Worm (Caenorhabditis elegans) whole organism, L4 larva: Measurements from ENCODE around the gene btb-10.
A peak's percentile ranks its signal among the peaks of the same experiment; 100 is the strongest.
"Not testable (repeated sequence)": the region's sequence is repeated elsewhere in the genome, so short reads cannot be mapped to it uniquely, and the experiment has no call there.

Source experiments
- F49E8.2 ChIP-seq: sonication (generic microtip); optimal IDR thresholded peaks from 2 replicates; lab custom pipeline; 2016; ENCODE audit warnings: missing compliant biosample characterization, mild to moderate bottlenecking, missing genetic modification characterization, borderline replicate concordance
- T26A8.4 ChIP-seq: fragments of 200-800 bp; sonication (Bioruptor generic); IDR thresholded peaks from 2 replicates; pipeline ENCODE4 v1.3.6; 2022; ENCODE audit warnings: missing genetic modification characterization, missing compliant biosample characterization
- Y105C5A.15 ChIP-seq: fragments of 200-800 bp; sonication (Bioruptor generic); IDR thresholded peaks from 2 replicates; pipeline ENCODE4 v1.3.6; 2022; ENCODE audit warnings: missing genetic modification characterization, missing compliant biosample characterization
- Y75B8A.6 ChIP-seq: fragments of 200-800 bp; sonication (Bioruptor generic); IDR thresholded peaks from 2 replicates; pipeline ENCODE4 v1.3.6; 2022; ENCODE audit warnings: missing genetic modification reagents, missing genetic modification characterization, missing compliant biosample characterization
- ama-1 ChIP-seq: fragments of 150-350 bp; optimal IDR thresholded peaks from 2 replicates; lab custom pipeline; 2014; ENCODE audit warnings: inconsistent platforms, mixed read lengths
- ceh-20 ChIP-seq: fragments of 200-800 bp; sonication (Bioruptor generic); IDR thresholded peaks from 2 replicates; pipeline ENCODE4 v1.3.6; 2022; ENCODE audit warnings: missing genetic modification reagents, missing genetic modification characterization, missing compliant biosample characterization
- ceh-32 ChIP-seq: sonication (generic microtip); optimal IDR thresholded peaks from 2 replicates; lab custom pipeline; 2016; ENCODE audit warnings: mild to moderate bottlenecking, missing genetic modification characterization, missing compliant biosample characterization; ENCODE audit not compliant: poor library complexity
- ces-1 ChIP-seq: fragments of 150-350 bp; sonication (generic microtip); optimal IDR thresholded peaks from 4 replicates; lab custom pipeline; 2014; ENCODE audit warnings: missing biosample characterization, missing genetic modification reagents, missing genetic modification characterization
- daf-16 ChIP-seq, 3 experiments: sonication (generic microtip); optimal IDR thresholded peaks; 2 replicates each; lab custom pipeline; 2016 to 2017; ENCODE audit warnings: missing genetic modification characterization in 3 of 3, missing genetic modification reagents in 3 of 3, mild to moderate bottlenecking in 2 of 3, missing compliant biosample characterization in 2 of 3, missing biosample characterization in 1 of 3, moderate library complexity in 1 of 3
- dmd-6 ChIP-seq: fragments of 200-800 bp; sonication (Bioruptor generic); IDR thresholded peaks from 2 replicates; pipeline ENCODE4 v1.3.6; 2022; ENCODE audit warnings: missing genetic modification reagents, missing genetic modification characterization, missing compliant biosample characterization
- dmd-8 ChIP-seq: fragments of 200-800 bp; sonication (Bioruptor generic); IDR thresholded peaks from 2 replicates; pipeline ENCODE4 v1.3.6; 2022; ENCODE audit warnings: missing genetic modification characterization, missing compliant biosample characterization
- egl-27 ChIP-seq: sonication (generic microtip); optimal IDR thresholded peaks from 3 replicates; lab custom pipeline; 2017; ENCODE audit warnings: missing biosample characterization, missing genetic modification reagents, missing genetic modification characterization
- hlh-11 ChIP-seq: fragments of 200-800 bp; sonication (Bioruptor generic); optimal IDR thresholded peaks from 2 replicates; lab custom pipeline; 2018; ENCODE audit warnings: mild to moderate bottlenecking, missing genetic modification characterization, missing compliant biosample characterization
- lim-7 ChIP-seq: fragments of 200-800 bp; sonication (Bioruptor generic); IDR thresholded peaks from 2 replicates; pipeline ENCODE4 v1.3.6; 2022; ENCODE audit warnings: missing genetic modification characterization, missing compliant biosample characterization
- lin-1 ChIP-seq: fragments of 200-800 bp; sonication (Bioruptor generic); IDR thresholded peaks from 2 replicates; pipeline ENCODE4 v1.3.6; 2022; ENCODE audit warnings: missing genetic modification reagents, missing genetic modification characterization, missing compliant biosample characterization
- lin-15B ChIP-seq: fragments of 150-350 bp; sonication (generic microtip); optimal IDR thresholded peaks from 3 replicates; lab custom pipeline; 2014; ENCODE audit warnings: missing biosample characterization, missing genetic modification characterization
- lin-38 ChIP-seq: fragments of 200-800 bp; sonication (Bioruptor generic); IDR thresholded peaks from 2 replicates; pipeline ENCODE4 v1.3.6; 2022; ENCODE audit warnings: missing genetic modification reagents, missing genetic modification characterization, missing compliant biosample characterization
- lsy-2 ChIP-seq, 2 experiments: fragments of 150-350 bp in 1 of 2; sonication (generic microtip) in 1 of 2; optimal IDR thresholded peaks; 2 replicates each; lab custom pipeline; 2014 to 2017; ENCODE audit warnings: missing biosample characterization in 2 of 2, missing genetic modification characterization in 2 of 2
- madf-9 ChIP-seq: fragments of 200-800 bp; sonication (Bioruptor generic); conservative IDR thresholded peaks from 2 replicates; pipeline ENCODE4 v1.3.6; 2022; ENCODE audit warnings: missing genetic modification reagents, missing genetic modification characterization, missing compliant biosample characterization
- nhr-102 ChIP-seq: sonication (generic microtip); optimal IDR thresholded peaks from 2 replicates; lab custom pipeline; 2016; ENCODE audit warnings: mild to moderate bottlenecking, missing genetic modification characterization, moderate library complexity, missing compliant biosample characterization
- nhr-11 ChIP-seq: fragments of 150-350 bp; optimal IDR thresholded peaks from 2 replicates; lab custom pipeline; 2014; ENCODE audit warnings: missing biosample characterization, missing genetic modification characterization
- nhr-111 ChIP-seq: fragments of 200-800 bp; sonication (Bioruptor generic); optimal IDR thresholded peaks from 2 replicates; lab custom pipeline; 2018; ENCODE audit warnings: mild to moderate bottlenecking, missing genetic modification characterization, missing compliant biosample characterization
- nhr-28 ChIP-seq: fragments of 150-350 bp; optimal IDR thresholded peaks from 2 replicates; lab custom pipeline; 2014; ENCODE audit warnings: missing biosample characterization, missing genetic modification characterization
- nhr-41 ChIP-seq: fragments of 200-800 bp; sonication (Bioruptor generic); IDR thresholded peaks from 2 replicates; pipeline ENCODE4 v1.3.6; 2022; ENCODE audit warnings: missing genetic modification reagents, missing genetic modification characterization, missing compliant biosample characterization
- nhr-42 ChIP-seq: fragments of 200-800 bp; sonication (Bioruptor generic); IDR thresholded peaks from 2 replicates; pipeline ENCODE4 v1.3.6; 2022; ENCODE audit warnings: missing genetic modification characterization, missing compliant biosample characterization
- nhr-48 ChIP-seq: sonication (generic microtip); optimal IDR thresholded peaks from 2 replicates; lab custom pipeline; 2016; ENCODE audit warnings: mild to moderate bottlenecking, missing genetic modification characterization, missing compliant biosample characterization
- nhr-76 ChIP-seq: fragments of 150-350 bp; optimal IDR thresholded peaks from 2 replicates; lab custom pipeline; 2014; ENCODE audit warnings: missing biosample characterization, missing genetic modification characterization
- nhr-77 ChIP-seq: fragments of 150-350 bp; optimal IDR thresholded peaks from 2 replicates; lab custom pipeline; 2014; ENCODE audit warnings: missing biosample characterization, missing genetic modification characterization
- pha-4 ChIP-seq, 2 experiments: fragments of 150-350 bp in 1 of 2; fragments of 200-800 bp in 1 of 2; sonication (Bioruptor generic) in 1 of 2; IDR thresholded peaks in 1 of 2; optimal IDR thresholded peaks in 1 of 2; 2 replicates each; pipeline versions ENCODE4 v1.3.6 to Lab custom; 2014 to 2022; ENCODE audit warnings: missing genetic modification characterization in 2 of 2, missing genetic modification reagents in 2 of 2, missing biosample characterization in 1 of 2, missing compliant biosample characterization in 1 of 2
- pqm-1 ChIP-seq: sonication (generic microtip); optimal IDR thresholded peaks from 2 replicates; lab custom pipeline; 2017; ENCODE audit warnings: missing biosample characterization, missing genetic modification characterization
- rbr-2 ChIP-seq: sonication (generic microtip); optimal IDR thresholded peaks from 2 replicates; lab custom pipeline; 2016; ENCODE audit warnings: missing genotype, missing genetic modification characterization, missing compliant biosample characterization
- sdz-12 ChIP-seq: fragments of 200-800 bp; sonication (Bioruptor generic); optimal IDR thresholded peaks from 2 replicates; lab custom pipeline; 2018; ENCODE audit warnings: mild to moderate bottlenecking, missing genetic modification characterization, missing compliant biosample characterization
- set-16 ChIP-seq: fragments of 200-800 bp; sonication (Bioruptor generic); IDR thresholded peaks from 2 replicates; pipeline ENCODE4 v1.3.6; 2022; ENCODE audit warnings: missing genetic modification reagents, missing genetic modification characterization, missing compliant biosample characterization
- skn-1 ChIP-seq: fragments of 150-350 bp; optimal IDR thresholded peaks from 2 replicates; lab custom pipeline; 2014; ENCODE audit warnings: missing biosample characterization, missing genetic modification characterization
- snpc-4 ChIP-seq: fragments of 150-350 bp; optimal IDR thresholded peaks from 2 replicates; lab custom pipeline; 2014; ENCODE audit warnings: missing biosample characterization, missing genetic modification characterization
- spr-1 ChIP-seq: sonication (generic microtip); optimal IDR thresholded peaks from 2 replicates; lab custom pipeline; 2016; ENCODE audit warnings: mild to moderate bottlenecking, missing genetic modification characterization, missing compliant biosample characterization
- tra-1 ChIP-seq: fragments of 200-800 bp; sonication (Bioruptor generic); IDR thresholded peaks from 2 replicates; pipeline ENCODE4 v1.3.6; 2022; ENCODE audit warnings: missing genetic modification reagents, missing genetic modification characterization, missing compliant biosample characterization
- unc-62 ChIP-seq, 3 experiments: fragments of 150-350 bp in 1 of 3; sonication (generic microtip); optimal IDR thresholded peaks in 2 of 3; peaks in 1 of 3; 1 replicate in 1 of 3; 2 replicates in 2 of 3; lab custom pipeline; 2014 to 2017; ENCODE audit warnings: missing biosample characterization in 3 of 3, missing genetic modification characterization in 3 of 3, missing genetic modification reagents in 3 of 3, missing genotype in 1 of 3
- zfp-3 ChIP-seq: fragments of 200-800 bp; sonication (Bioruptor generic); conservative IDR thresholded peaks from 2 replicates; pipeline ENCODE4 v1.3.6; 2022; ENCODE audit warnings: missing genetic modification reagents, missing genetic modification characterization, missing compliant biosample characterization
- ztf-11 ChIP-seq: fragments of 150-350 bp; optimal IDR thresholded peaks from 2 replicates; lab custom pipeline; 2014; ENCODE audit warnings: missing biosample characterization, missing genetic modification characterization

The btb-10 gene

ce11 chrII:1043932-1044331 is 16.7 kb downstream of the btb-10 start, which contains the start of gene fbxb-45:
Gene fbxb-45, minus strand, starts transcription at chrII:1044032.
- TF ChIP-seq ama-1 (lab: Kevin White, UChicago); skn-1 (tag; lab: Kevin White, UChicago); madf-9 (GFP tag; lab: Robert Waterston, UW): not testable (repeated sequence)

- TF ChIP-seq T26A8.4 (GFP tag; lab: Robert Waterston, UW) (no peak), unc-62 (GFP tag; optimal IDR thresholded peaks at IDR 0.05 in 1 of 2; lab: Kevin White, UChicago) (peak in 1 of 2 experiments; percentile 35), unc-62 (tag; optimal IDR thresholded peaks at IDR 0.05; lab: Kevin White, UChicago) (no peak)
These were observed 18.4 kb downstream of the btb-10 start, which contains the start of gene fbxb-41 for ce11 chrII:1042227-1042626. Gene fbxb-41, minus strand, starts transcription at chrII:1042327.

ce11 chrII:1040464-1040863 is 20.1 kb downstream of the btb-10 start, which contains the start of gene fbxb-39:
Gene fbxb-39, minus strand, starts transcription at chrII:1040564.
- TF ChIP-seq lin-38: no peak
- no peak for TF ChIP-seq nhr-48
- TF ChIP-seq egl-27 (tag; lab: Kevin White, UChicago): no peak
- TF ChIP-seq ceh-20 (GFP tag; lab: Robert Waterston, UW): no peak
- TF ChIP-seq Y105C5A.15: no peak
- TF ChIP-seq snpc-4 (tag; lab: Kevin White, UChicago): no peak
- no peak for TF ChIP-seq lin-1 (GFP tag; lab: Robert Waterston, UW)
- no peak for TF ChIP-seq dmd-8 (GFP tag; lab: Robert Waterston, UW)
- no peak for TF ChIP-seq rbr-2 (tag; lab: Kevin White, UChicago)
- TF ChIP-seq nhr-41 (GFP tag; lab: Robert Waterston, UW): no peak
- no peak for TF ChIP-seq nhr-77
- no peak for TF ChIP-seq nhr-111 (GFP tag; lab: Kevin White, UChicago)
- no peak for TF ChIP-seq lsy-2 (tag; optimal IDR thresholded peaks at IDR 0.05; lab: Kevin White, UChicago)
- TF ChIP-seq ztf-11 (tag; lab: Kevin White, UChicago): no peak

- peak; percentile 60; the same call in 1 of the 2 replicates for TF ChIP-seq set-16 (GFP tag; lab: Robert Waterston, UW)
- TF ChIP-seq lim-7 (GFP tag; lab: Robert Waterston, UW): 0 out of 2 replicates have a peak, but pooled peaks have one; percentile 57
These were observed 26.1 kb downstream of the btb-10 start for ce11 chrII:1034457-1034856.

- TF ChIP-seq dmd-6 (GFP tag; lab: Robert Waterston, UW) (peak; percentile 68), nhr-11 (tag; lab: Kevin White, UChicago) (no peak), lin-15B (tag; lab: Kevin White, UChicago) (no peak), tra-1 (GFP tag; lab: Robert Waterston, UW) (0 out of 2 replicates have a peak, but pooled peaks have one; percentile 23), ces-1 (GFP tag; lab: Kevin White, UChicago) (no peak), pqm-1 (tag; lab: Kevin White, UChicago) (peak; percentile 52), nhr-77 (peak; percentile 41), nhr-28 (tag; lab: Kevin White, UChicago) (peak; percentile 65), nhr-76 (tag; lab: Kevin White, UChicago) (no peak), daf-16 (GFP tag; optimal IDR thresholded peaks at IDR 0.05; lab: Kevin White, UChicago) (no peak), daf-16 (tag; optimal IDR thresholded peaks at IDR 0.05; lab: Kevin White, UChicago) (peak; percentile 68), sdz-12 (no peak)
These were observed 32.0 kb downstream of the btb-10 start, which contains the start of gene math-34 for ce11 chrII:1028602-1029001. Gene math-34, plus strand, starts transcription at chrII:1028972.

- TF ChIP-seq nhr-42 (GFP tag; lab: Robert Waterston, UW) (no peak), zfp-3 (no peak), ceh-32 (tag; lab: Kevin White, UChicago) (no peak), spr-1 (tag; lab: Kevin White, UChicago) (no peak), Y75B8A.6 (GFP tag; lab: Robert Waterston, UW) (no peak), nhr-102 (tag; lab: Kevin White, UChicago) (no peak), nhr-11 (tag; lab: Kevin White, UChicago) (no peak), ama-1 (lab: Kevin White, UChicago) (no peak), ztf-11 (tag; lab: Kevin White, UChicago) (no peak), lin-1 (GFP tag; lab: Robert Waterston, UW) (no peak), F49E8.2 (tag; lab: Kevin White, UChicago) (no peak), hlh-11 (tag; lab: Kevin White, UChicago) (no peak), pha-4 (GFP tag; IDR thresholded peaks at IDR 0.05; lab: Robert Waterston, UW) (no peak), pha-4 (tag; optimal IDR thresholded peaks at IDR 0.05; lab: Kevin White, UChicago) (no peak)
These were observed 33.9 kb downstream of the btb-10 start, which contains the start of gene M01D1.12 for ce11 chrII:1026670-1027069. Gene M01D1.12, plus strand, starts transcription at chrII:1026970.
